Worm (Caenorhabditis elegans): ENCODE measurements around the gene nspc-17.

DNA sequence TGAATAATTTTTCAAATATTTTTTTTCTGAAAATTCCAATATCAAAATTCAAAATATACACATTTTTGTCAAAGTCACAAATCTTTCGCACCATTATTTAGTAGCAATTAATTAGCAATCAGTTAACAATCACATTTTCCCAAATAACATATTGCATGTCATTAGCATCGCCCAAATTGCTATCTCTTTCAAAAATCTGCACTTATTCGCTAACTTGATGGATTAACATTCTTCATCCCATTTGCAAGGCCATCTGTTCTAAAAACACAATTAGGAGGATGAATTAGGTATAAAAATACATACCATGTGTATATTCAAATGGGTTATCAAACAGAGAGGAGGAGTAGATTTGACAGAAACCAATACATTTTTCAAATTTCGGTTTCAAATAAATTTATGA lies 37.6 kb downstream of the nspc-17 start:
- TF ChIP-seq tlf-1 (GFP tag; optimal IDR thresholded peaks at IDR 0.05) (no peak), aptf-3 (GFP tag; IDR thresholded peaks at IDR 0.05) (no peak), atf-7 (tag; optimal IDR thresholded peaks at IDR 0.05) (no peak), nhr-90 (tag; optimal IDR thresholded peaks at IDR 0.05) (no peak), ceh-27 (GFP tag; optimal IDR thresholded peaks at IDR 0.05) (no peak), T26A5.8 (tag; optimal IDR thresholded peaks at IDR 0.05) (no peak), K12H6.12 (tag; optimal IDR thresholded peaks at IDR 0.05) (no peak), Y53G8AR.9 (GFP tag; conservative IDR thresholded peaks at IDR 0.05) (no peak), nhr-179 (tag; optimal IDR thresholded peaks at IDR 0.05) (no peak), F49E8.2 (tag; optimal IDR thresholded peaks at IDR 0.05; ENCODE audit: insufficient read depth) (no peak), efl-1 (GFP tag; optimal IDR thresholded peaks at IDR 0.05) (no peak)

All from whole organism, young adult.